Worm (Caenorhabditis elegans) whole organism, mixed stage, embryonic: ENCODE results near the gene C08F11.7.

Experiments
- M03D4.4 ChIP-seq: sonication (generic microtip); optimal IDR thresholded peaks from 2 replicates; lab custom pipeline; 2017; ENCODE audit warnings: mild to moderate bottlenecking, missing genetic modification characterization, missing compliant biosample characterization
- bed-3 ChIP-seq: fragments of 200-800 bp; sonication (Bioruptor generic); optimal IDR thresholded peaks from 3 replicates; lab custom pipeline; 2018; ENCODE audit warnings: mild to moderate bottlenecking, missing genetic modification characterization, moderate library complexity, missing compliant biosample characterization
- ceh-39 ChIP-seq: fragments of 150-350 bp; optimal IDR thresholded peaks from 2 replicates; lab custom pipeline; 2014; ENCODE audit warnings: missing biosample characterization, missing genetic modification characterization
- ceh-43 ChIP-seq: fragments of 200-800 bp; sonication (Bioruptor generic); optimal IDR thresholded peaks from 2 replicates; lab custom pipeline; 2018; ENCODE audit warnings: mild to moderate bottlenecking, missing genetic modification characterization, moderate library complexity, missing compliant biosample characterization
- ceh-83 ChIP-seq: fragments of 200-800 bp; sonication (Bioruptor generic); optimal IDR thresholded peaks from 2 replicates; lab custom pipeline; 2018; ENCODE audit warnings: mild to moderate bottlenecking, missing genetic modification characterization, missing compliant biosample characterization
- drap-1 ChIP-seq: fragments of 200-800 bp; sonication (Bioruptor generic); optimal IDR thresholded peaks from 3 replicates; lab custom pipeline; 2018; ENCODE audit warnings: mild to moderate bottlenecking, missing genetic modification characterization, missing compliant biosample characterization
- elt-3 ChIP-seq: fragments of 150-350 bp; optimal IDR thresholded peaks from 2 replicates; lab custom pipeline; 2014; ENCODE audit warnings: missing biosample characterization, missing genetic modification characterization
- ham-2 ChIP-seq: fragments of 200-800 bp; sonication (Bioruptor generic); optimal IDR thresholded peaks from 2 replicates; lab custom pipeline; 2018; ENCODE audit warnings: mild to moderate bottlenecking, missing genetic modification characterization, missing compliant biosample characterization
- hlh-1 ChIP-seq: fragments of 150-350 bp; optimal IDR thresholded peaks from 2 replicates; lab custom pipeline; 2014; ENCODE audit warnings: missing biosample characterization, missing genetic modification reagents, missing genetic modification characterization
- lin-13 ChIP-seq: fragments of 150-350 bp; optimal IDR thresholded peaks from 2 replicates; lab custom pipeline; 2014; ENCODE audit warnings: missing biosample characterization, missing genetic modification characterization
- lin-32 ChIP-seq: fragments of 200-800 bp; sonication (Bioruptor generic); optimal IDR thresholded peaks from 2 replicates; lab custom pipeline; 2018; ENCODE audit warnings: mild to moderate bottlenecking, missing genetic modification characterization, missing compliant biosample characterization
- lsy-2 ChIP-seq: fragments of 150-350 bp; optimal IDR thresholded peaks from 2 replicates; lab custom pipeline; 2014; ENCODE audit warnings: missing biosample characterization, missing genetic modification characterization
- mab-5 ChIP-seq: fragments of 150-350 bp; optimal IDR thresholded peaks from 2 replicates; lab custom pipeline; 2014; ENCODE audit warnings: missing biosample characterization, missing genetic modification characterization
- mep-1 ChIP-seq: fragments of 150-350 bp; optimal IDR thresholded peaks from 2 replicates; lab custom pipeline; 2017; ENCODE audit warnings: missing biosample characterization, missing genetic modification reagents, missing genetic modification characterization, inconsistent platforms
- nhr-12 ChIP-seq: fragments of 150-350 bp; optimal IDR thresholded peaks from 2 replicates; lab custom pipeline; 2014; ENCODE audit warnings: missing biosample characterization, missing genetic modification characterization
- nhr-2 ChIP-seq: fragments of 150-350 bp; optimal IDR thresholded peaks from 2 replicates; lab custom pipeline; 2014; ENCODE audit warnings: missing biosample characterization, missing genetic modification characterization
- nhr-28 ChIP-seq: fragments of 150-350 bp; optimal IDR thresholded peaks from 2 replicates; lab custom pipeline; 2014; ENCODE audit warnings: missing biosample characterization, missing genetic modification characterization
- nhr-76 ChIP-seq: sonication (generic microtip); optimal IDR thresholded peaks from 2 replicates; lab custom pipeline; 2017; ENCODE audit warnings: missing biosample characterization, missing genetic modification characterization
- sem-2 ChIP-seq: fragments of 200-800 bp; sonication (Bioruptor generic); optimal IDR thresholded peaks from 2 replicates; lab custom pipeline; 2018; ENCODE audit warnings: mild to moderate bottlenecking, missing genetic modification characterization, missing compliant biosample characterization
- snpc-4 ChIP-seq: fragments of 150-350 bp; optimal IDR thresholded peaks from 2 replicates; lab custom pipeline; 2014; ENCODE audit warnings: missing biosample characterization, missing genetic modification characterization
- tbx-8 ChIP-seq: fragments of 200-800 bp; sonication (Bioruptor generic); optimal IDR thresholded peaks from 2 replicates; lab custom pipeline; 2018; ENCODE audit warnings: mild to moderate bottlenecking, missing genetic modification characterization, moderate library complexity, missing compliant biosample characterization
- unc-120 ChIP-seq: sonication (generic microtip); optimal IDR thresholded peaks from 2 replicates; lab custom pipeline; 2017; ENCODE audit warnings: missing genetic modification characterization, missing compliant biosample characterization; ENCODE audit not compliant: poor library complexity, severe bottlenecking
- unc-62 ChIP-seq: fragments of 150-350 bp; optimal IDR thresholded peaks from 2 replicates; lab custom pipeline; 2014; ENCODE audit warnings: missing biosample characterization, missing genetic modification reagents, missing genetic modification characterization
- zip-8 ChIP-seq: fragments of 150-350 bp; optimal IDR thresholded peaks from 2 replicates; lab custom pipeline; 2014; ENCODE audit warnings: missing biosample characterization, missing genetic modification characterization
- ztf-11 ChIP-seq: fragments of 150-350 bp; optimal IDR thresholded peaks from 2 replicates; lab custom pipeline; 2014; ENCODE audit warnings: missing biosample characterization, missing genetic modification characterization

Gene C08F11.7

DNA sequence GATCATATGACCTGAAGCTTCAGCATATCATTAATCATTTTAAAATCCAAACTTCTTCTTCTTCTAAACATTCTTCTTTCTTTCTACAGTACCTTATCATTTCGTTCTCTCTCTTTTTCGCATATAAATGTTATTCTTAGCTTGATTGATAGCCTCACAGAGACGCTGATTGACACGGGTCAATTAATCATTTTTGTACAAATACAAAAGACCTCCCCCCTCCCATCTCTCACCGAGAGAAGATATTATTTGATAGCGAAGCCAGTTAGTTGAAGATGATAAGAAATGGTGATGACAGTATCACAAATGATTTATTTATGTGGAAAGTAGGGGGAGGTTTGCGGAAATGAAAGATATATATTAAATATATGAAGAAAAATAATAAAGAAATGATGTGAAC is 45.7 kb downstream of the C08F11.7 start:
- TF ChIP-seq tbx-8 (GFP tag; lab: Kevin White, UChicago) = no peak
- TF ChIP-seq mab-5 (tag; lab: Kevin White, UChicago) = peak; percentile 57
- TF ChIP-seq elt-3 = peak; percentile 78
- no peak for TF ChIP-seq bed-3 (GFP tag; lab: Kevin White, UChicago)
- peak; percentile 94 for TF ChIP-seq unc-62 (GFP tag; lab: Kevin White, UChicago)

DNA sequence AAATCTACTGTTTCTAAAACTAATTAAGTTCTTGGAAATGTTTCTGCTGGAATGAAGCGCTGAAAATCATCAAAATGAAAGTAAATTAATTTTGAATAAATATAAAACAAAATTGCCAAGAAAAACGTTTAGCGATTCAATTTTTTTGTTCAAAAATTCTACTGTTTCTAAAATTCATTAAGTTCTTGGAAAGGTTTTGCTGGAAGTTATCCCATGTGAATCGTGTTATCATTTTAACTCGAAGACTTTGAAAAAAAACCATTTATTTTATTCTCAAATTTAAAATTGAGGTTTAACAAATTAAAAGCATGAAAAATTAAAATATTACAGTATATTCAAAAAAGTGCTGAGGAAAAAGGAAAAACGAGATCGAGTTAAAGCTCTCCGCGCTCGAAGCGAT is 47.8 kb downstream of the C08F11.7 start:
- TF ChIP-seq nhr-12 (tag; lab: Kevin White, UChicago) (no peak), lin-32 (no peak), mep-1 (tag; lab: Kevin White, UChicago) (no peak), lin-13 (tag; lab: Kevin White, UChicago) (no peak), snpc-4 (no peak)
- TF ChIP-seq, all 35 proteins: peak for 0

DNA sequence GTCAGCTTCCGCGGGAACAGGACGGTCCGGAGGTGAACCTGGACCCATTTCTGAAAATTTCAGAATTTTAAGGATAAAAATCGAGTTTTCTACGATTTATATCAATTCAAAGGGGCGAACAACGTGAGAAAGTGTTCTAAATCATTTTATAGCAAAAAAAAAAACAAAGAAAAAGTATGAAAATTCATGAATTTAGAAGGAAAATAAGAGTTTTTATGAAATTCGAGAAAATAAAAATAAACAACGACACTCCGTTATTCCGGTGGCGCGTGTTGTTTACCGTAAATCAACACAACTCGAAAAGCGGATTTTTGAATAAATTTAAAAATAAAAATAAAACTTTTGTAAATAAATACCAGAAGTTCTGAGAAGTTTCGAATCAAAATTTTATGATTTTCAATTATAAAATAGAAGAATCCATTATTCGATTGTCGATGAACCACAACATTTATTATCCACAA is 49.9 kb downstream of the C08F11.7 start, which contains the start of gene nyn-1:
Gene nyn-1 (minus strand): TSS at position 51 of the 461 bp plus-strand sequence.
- TF ChIP-seq lin-32 = no peak
- TF ChIP-seq ceh-39 (tag; lab: Kevin White, UChicago) = no peak
- no peak for TF ChIP-seq hlh-1

- TF ChIP-seq sem-2 = no peak
- no peak for TF ChIP-seq M03D4.4 (tag; lab: Kevin White, UChicago)
- no peak for TF ChIP-seq unc-120 (tag; lab: Kevin White, UChicago)
- TF ChIP-seq nhr-76 (tag; lab: Kevin White, UChicago) = no peak
- no peak for TF ChIP-seq zip-8 (tag; lab: Kevin White, UChicago)
- no peak for TF ChIP-seq nhr-2 (tag; lab: Kevin White, UChicago)
- no peak for TF ChIP-seq lsy-2 (tag; lab: Kevin White, UChicago)
- TF ChIP-seq nhr-28 (tag; lab: Kevin White, UChicago) = no peak
- no peak for TF ChIP-seq lin-32
- TF ChIP-seq ceh-43 (GFP tag; lab: Kevin White, UChicago) = no peak
- no peak for TF ChIP-seq ztf-11 (tag; lab: Kevin White, UChicago)
- TF ChIP-seq tbx-8 (GFP tag; lab: Kevin White, UChicago) = no peak
- no peak for TF ChIP-seq ceh-83 (GFP tag; lab: Kevin White, UChicago)
- TF ChIP-seq drap-1 = no peak
- no peak for TF ChIP-seq ham-2
- TF ChIP-seq, all 35 proteins: peak for 0
These were observed 50.6 kb downstream of the C08F11.7 start for ce11 chrIV:13687631-13688030.
